Worm (Caenorhabditis elegans): ENCODE measurements around the gene ZK757.1.

DNA sequence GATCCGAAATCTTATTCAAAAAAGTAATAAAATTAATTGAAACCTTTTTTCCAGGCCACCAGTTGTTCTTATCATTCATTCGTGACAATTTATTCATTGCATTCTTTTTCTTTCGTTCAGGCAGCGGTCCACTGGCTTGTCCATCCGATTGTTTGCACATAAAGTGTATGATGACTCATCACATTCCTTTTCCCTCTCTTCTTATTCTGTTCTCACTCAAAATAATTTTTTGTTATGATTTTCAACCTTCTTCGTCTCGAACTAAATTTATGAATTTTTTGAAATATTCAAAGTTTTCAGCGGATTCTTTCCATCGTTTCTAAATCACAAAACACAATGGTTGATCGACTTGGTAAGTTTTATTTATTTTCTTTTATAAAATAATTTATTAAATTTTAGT lies 40.4 kb downstream of the ZK757.1 start, which contains the start of gene ZK632.12:
- no peak for TF ChIP-seq skn-1 (tag; optimal IDR thresholded peaks at IDR 0.05)
- TF ChIP-seq nhr-10 (tag; optimal IDR thresholded peaks at IDR 0.05) = no peak
- no peak for TF ChIP-seq ceh-82 (tag; optimal IDR thresholded peaks at IDR 0.05)
- no peak for TF ChIP-seq mdl-1 (tag; optimal IDR thresholded peaks at IDR 0.05)
- TF ChIP-seq sem-4 (tag; optimal IDR thresholded peaks at IDR 0.05) = no peak
- no peak for TF ChIP-seq ama-1 (optimal IDR thresholded peaks at IDR 0.05)
- TF ChIP-seq dmd-4 (tag; optimal IDR thresholded peaks at IDR 0.05) = no peak
- TF ChIP-seq aly-2 (tag; optimal IDR thresholded peaks at IDR 0.05) = no peak
- TF ChIP-seq snpc-4 (tag; optimal IDR thresholded peaks at IDR 0.05) = no peak
- no peak for TF ChIP-seq unc-62 (GFP tag; optimal IDR thresholded peaks at IDR 0.05)
- no peak for TF ChIP-seq nhr-21 (tag; optimal IDR thresholded peaks at IDR 0.05)

All from whole organism, L2 larva.